Fruit fly (Drosophila melanogaster) whole organism, wandering third instar larva: ENCODE results near the gene ATPsyndelta.

Source experiments
- Hnf4 ChIP-seq: fragments of 200-800 bp; sonication (Bioruptor generic); optimal IDR thresholded peaks from 2 replicates; lab custom pipeline; 2016; ENCODE audit warnings: missing biosample characterization, mild to moderate bottlenecking, missing genetic modification characterization
- Mio ChIP-seq: sonication (Bioruptor generic); optimal IDR thresholded peaks from 2 replicates; lab custom pipeline; 2016; ENCODE audit warnings: missing biosample characterization, missing genetic modification characterization
- OdsH ChIP-seq: fragments of 200-800 bp; sonication (Bioruptor generic); optimal IDR thresholded peaks from 2 replicates; lab custom pipeline; 2016; ENCODE audit warnings: missing biosample characterization, mild to moderate bottlenecking, missing genetic modification characterization
- dmrt93B ChIP-seq: fragments of 200-800 bp; sonication (Bioruptor generic); optimal IDR thresholded peaks from 2 replicates; lab custom pipeline; 2018; ENCODE audit warnings: missing biosample characterization, mild to moderate bottlenecking, missing genetic modification characterization
- psq ChIP-seq: fragments of 200-800 bp; sonication (Bioruptor generic); optimal IDR thresholded peaks from 3 replicates; lab custom pipeline; 2017; ENCODE audit warnings: missing biosample characterization, mild to moderate bottlenecking, missing genetic modification characterization, moderate library complexity
- sage ChIP-seq: fragments of 200-800 bp; sonication (Bioruptor generic); optimal IDR thresholded peaks from 2 replicates; lab custom pipeline; 2016; ENCODE audit warnings: missing biosample characterization, mild to moderate bottlenecking, missing genetic modification characterization

DNA sequence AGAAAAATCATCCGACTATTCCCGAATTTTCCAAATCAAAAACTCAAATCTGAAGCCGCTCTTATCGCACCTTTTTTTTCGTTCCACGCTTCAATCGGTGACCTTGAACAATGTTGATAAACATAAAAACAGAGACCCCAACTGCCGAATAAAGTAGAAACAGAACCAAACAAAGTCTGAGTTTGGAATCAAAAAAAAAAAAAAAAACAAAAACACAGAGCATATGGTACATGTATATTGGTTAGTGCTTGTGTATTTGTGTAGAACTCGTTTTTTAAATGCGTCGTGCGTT lies 51.1 kb downstream of the ATPsyndelta start:
- no peak for TF ChIP-seq Mio (GFP tag; lab: Kevin White, UChicago)
- no peak for TF ChIP-seq OdsH
- TF ChIP-seq dmrt93B (GFP tag; lab: Kevin White, UChicago): no peak
- TF ChIP-seq psq: no peak
- no peak for TF ChIP-seq sage (GFP tag; lab: Kevin White, UChicago)
- TF ChIP-seq Hnf4 (GFP tag; lab: Kevin White, UChicago): no peak
